Worm (Caenorhabditis elegans): ENCODE data around the gene acs-5.
A peak's percentile ranks its signal among the peaks of the same experiment; 100 is the strongest.
"Not testable (repeated sequence)": the region's sequence is repeated elsewhere in the genome, so short reads cannot be mapped to it uniquely, and the experiment has no call there.

acs-5 gene

DNA sequence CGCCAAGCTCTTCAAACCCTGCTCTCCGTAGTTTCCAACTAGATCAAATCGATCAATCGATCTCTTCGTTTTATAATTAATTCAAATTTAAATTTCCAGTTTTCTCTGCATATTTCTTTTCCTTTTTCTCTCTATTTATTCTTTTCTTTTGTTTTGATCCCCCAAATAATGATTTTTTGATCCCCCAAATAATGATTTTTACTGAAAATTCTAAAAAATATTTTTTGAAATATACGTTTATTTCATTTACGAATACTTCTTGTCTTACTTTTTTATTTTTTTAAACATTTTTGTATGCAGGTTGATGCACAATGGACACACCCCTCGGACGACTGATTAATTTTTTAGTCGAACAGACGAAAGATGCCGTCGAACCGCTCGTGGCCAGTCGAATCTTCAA lies 40.0 kb downstream of the acs-5 start, which contains the start of gene T28A8.4:
T28A8.4 (plus strand) TSS at position 301 of the 400 bp plus-strand sequence.
- TF ChIP-seq cey-2 (tag; optimal IDR thresholded peaks at IDR 0.05; ENCODE audit: borderline replicate concordance, insufficient read depth) = no peak
- no peak for TF ChIP-seq pqm-1 (tag; optimal IDR thresholded peaks at IDR 0.05)
- TF ChIP-seq aha-1 (tag) = no peak

- TF ChIP-seq R02D3.7 (tag; optimal IDR thresholded peaks at IDR 0.05) = no peak
- no peak for TF ChIP-seq nhr-76 (tag; optimal IDR thresholded peaks at IDR 0.05)
- TF ChIP-seq lin-39 (tag; optimal IDR thresholded peaks at IDR 0.05) = no peak
- TF ChIP-seq unc-130 (GFP tag; optimal IDR thresholded peaks at IDR 0.05) = no peak
- no peak for TF ChIP-seq mxl-3 (GFP tag; optimal IDR thresholded peaks at IDR 0.05)
- TF ChIP-seq egl-43 (GFP tag; IDR thresholded peaks at IDR 0.05) = no peak
- no peak for TF ChIP-seq mes-2 (tag; optimal IDR thresholded peaks at IDR 0.05; ENCODE audit: poor library complexity, severe bottlenecking)
- TF ChIP-seq vab-7 (GFP tag; IDR thresholded peaks at IDR 0.05) = no peak
- no peak for TF ChIP-seq nhr-42 (GFP tag; IDR thresholded peaks at IDR 0.05)
- TF ChIP-seq Y75B8A.6 (GFP tag; IDR thresholded peaks at IDR 0.05) = no peak
- TF ChIP-seq mdt-29 (GFP tag; IDR thresholded peaks at IDR 0.05) = no peak
- TF ChIP-seq ceh-82 (tag; optimal IDR thresholded peaks at IDR 0.05) = no peak
- no peak for TF ChIP-seq nhr-237 (tag; optimal IDR thresholded peaks at IDR 0.05)
- TF ChIP-seq nhr-10 (tag; optimal IDR thresholded peaks at IDR 0.05) = no peak
- no peak for TF ChIP-seq daf-12 (tag; optimal IDR thresholded peaks at IDR 0.05)
- no peak for TF ChIP-seq zag-1 (tag; optimal IDR thresholded peaks at IDR 0.05)
- TF ChIP-seq duxl-1 (tag; optimal IDR thresholded peaks at IDR 0.05; ENCODE audit: poor library complexity) = no peak
These were observed 40.8 kb downstream of the acs-5 start, which contains the start of gene T28A8.8 for ce11 chrIII:13502513-13502912. Gene T28A8.8, plus strand, starts transcription at chrIII:13502813.

ce11 chrIII:13501599-13501998 lies 41.7 kb downstream of the acs-5 start, which contains the start of gene T28A8.5:
Gene T28A8.5, plus strand, starts transcription at chrIII:13501630.
- TF ChIP-seq fos-1 (tag; optimal IDR thresholded peaks at IDR 0.05) = no peak
- TF ChIP-seq unc-62 (GFP tag; optimal IDR thresholded peaks at IDR 0.05 in 1 of 2) = peak in 1 of 2 experiments; percentile 60
- TF ChIP-seq unc-62 (tag; optimal IDR thresholded peaks at IDR 0.05) = no peak
- TF ChIP-seq unc-39 (tag; optimal IDR thresholded peaks at IDR 0.05) = no peak
- no peak for TF ChIP-seq egl-43 (GFP tag; IDR thresholded peaks at IDR 0.05)
- peak; percentile 88 for TF ChIP-seq aha-1 (tag)

DNA sequence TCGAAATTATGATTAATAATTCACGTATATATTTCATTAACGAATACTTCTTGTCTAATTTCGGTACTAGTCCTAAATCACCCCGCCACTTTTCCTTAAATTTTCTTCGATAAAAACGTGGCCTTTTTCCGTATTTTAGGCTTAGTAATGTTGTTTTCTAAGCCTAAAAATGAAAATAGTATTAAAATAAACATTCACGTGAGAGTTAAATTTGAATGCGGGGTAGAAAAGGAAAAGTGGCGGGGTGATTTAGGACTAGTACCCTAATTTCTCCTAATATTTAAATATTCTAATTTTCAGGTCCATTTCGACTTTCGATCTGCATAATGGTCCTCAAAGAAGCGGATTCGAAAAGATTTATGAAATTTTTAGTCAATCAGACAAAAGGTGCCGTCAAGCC lies 44.4 kb downstream of the acs-5 start, which contains the start of gene T28A8.6:
T28A8.6 (plus strand) TSS at position 301 of the 400 bp plus-strand sequence.
- TF ChIP-seq dmd-8 (GFP tag; IDR thresholded peaks at IDR 0.05); nhr-41 (GFP tag; IDR thresholded peaks at IDR 0.05); ceh-32 (tag; optimal IDR thresholded peaks at IDR 0.05; ENCODE audit: poor library complexity): not testable (repeated sequence)

DNA sequence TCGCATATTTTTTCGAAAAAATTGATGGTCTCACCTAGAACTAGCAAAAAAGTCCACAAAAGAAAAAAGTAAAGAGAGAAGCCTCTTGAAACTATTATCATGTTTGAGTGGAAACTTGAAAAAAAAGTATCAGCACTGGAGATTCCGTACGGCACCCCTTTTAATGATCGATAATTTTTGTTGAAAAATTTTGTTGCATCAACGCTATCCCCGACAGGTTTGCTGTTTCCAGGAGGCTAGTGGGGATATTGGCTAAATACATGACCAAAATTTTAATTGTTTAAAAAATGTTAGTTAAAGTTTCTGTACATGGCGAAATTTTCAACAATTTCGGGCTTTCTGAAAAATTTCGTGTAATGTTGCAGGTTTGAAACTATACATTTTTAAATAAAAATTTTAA lies 47.8 kb downstream of the acs-5 start, which contains the start of gene T28A8.2:
T28A8.2 (minus strand) TSS at position 101 of the 400 bp plus-strand sequence.
- TF ChIP-seq attf-4 (tag; optimal IDR thresholded peaks at IDR 0.05) (no peak), skn-1 (tag; optimal IDR thresholded peaks at IDR 0.05) (no peak), zfp-3 (GFP tag; conservative IDR thresholded peaks at IDR 0.05) (no peak), lir-3 (tag; optimal IDR thresholded peaks at IDR 0.05) (no peak), dmd-9 (GFP tag; IDR thresholded peaks at IDR 0.05) (no peak), ceh-44 (GFP tag; IDR thresholded peaks at IDR 0.05) (no peak), T20F7.1 (GFP tag; optimal IDR thresholded peaks at IDR 0.05) (no peak), lim-7 (GFP tag; IDR thresholded peaks at IDR 0.05) (no peak), ces-1 (GFP tag; optimal IDR thresholded peaks at IDR 0.05) (no peak)

Data from whole organism, L4 larva.